Fruit fly (Drosophila melanogaster): ENCODE results near the gene CG1640.

dm6 chrX:13390465-13391173 lies 20.2 kb downstream of the CG1640 start:
- TF ChIP-seq Myc (optimal IDR thresholded peaks at IDR 0.05) (no peak), h (optimal IDR thresholded peaks at IDR 0.05) (no peak), psq (optimal IDR thresholded peaks at IDR 0.05) (no peak), insv (optimal IDR thresholded peaks at IDR 0.05) (no peak), Sin3A (optimal IDR thresholded peaks at IDR 0.05) (no peak), ttk (optimal IDR thresholded peaks at IDR 0.05) (no peak)

All from Kc167 (cell line).